Worm (Caenorhabditis elegans) whole organism, young adult: ENCODE results near the gene hsp-17.

Experiments used
- B0035.1 ChIP-seq: sonication (generic microtip); optimal IDR thresholded peaks from 2 replicates; lab custom pipeline; 2016; ENCODE audit warnings: missing genetic modification characterization, mild to moderate bottlenecking, missing compliant biosample characterization, missing genotype, missing genetic modification reagents
- D2030.7 ChIP-seq: fragments of 200-800 bp; sonication (Bioruptor generic); IDR thresholded peaks from 2 replicates; pipeline ENCODE4 v1.3.6; 2022; ENCODE audit warnings: missing genetic modification reagents, missing genetic modification characterization, missing compliant biosample characterization
- F33H1.4 ChIP-seq: fragments of 200-800 bp; sonication (Bioruptor generic); IDR thresholded peaks from 2 replicates; pipeline ENCODE4 v1.3.6; 2022; ENCODE audit warnings: missing genetic modification reagents, missing genetic modification characterization, missing compliant biosample characterization
- F39B2.1 ChIP-seq: fragments of 200-800 bp; sonication (Bioruptor generic); IDR thresholded peaks from 2 replicates; pipeline ENCODE4 v1.3.6; 2022; ENCODE audit warnings: missing genetic modification reagents, missing genetic modification characterization, missing compliant biosample characterization
- F49E8.2 ChIP-seq: sonication (generic microtip); optimal IDR thresholded peaks from 3 replicates; lab custom pipeline; 2017; ENCODE audit warnings: missing genetic modification characterization, mild to moderate bottlenecking, missing compliant biosample characterization, antibody characterized with exemption, moderate library complexity; ENCODE audit not compliant: insufficient read depth
- Y67H2A.10 ChIP-seq: fragments of 200-800 bp; sonication (Bioruptor generic); conservative IDR thresholded peaks from 2 replicates; pipeline ENCODE4 v1.3.6; 2022; ENCODE audit warnings: missing genetic modification reagents, missing genetic modification characterization, missing compliant biosample characterization
- atf-7 ChIP-seq: sonication (generic microtip); optimal IDR thresholded peaks from 2 replicates; lab custom pipeline; 2017; ENCODE audit warnings: mild to moderate bottlenecking, missing genetic modification characterization, missing compliant biosample characterization
- athp-1 ChIP-seq: sonication (generic microtip); optimal IDR thresholded peaks from 2 replicates; lab custom pipeline; 2017; ENCODE audit warnings: mild to moderate bottlenecking, missing genetic modification characterization, missing compliant biosample characterization
- attf-5 ChIP-seq: fragments of 200-800 bp; sonication (Bioruptor generic); optimal IDR thresholded peaks from 2 replicates; lab custom pipeline; 2018; ENCODE audit warnings: mild to moderate bottlenecking, missing genetic modification characterization, missing compliant biosample characterization
- attf-6 ChIP-seq: fragments of 200-800 bp; sonication (Bioruptor generic); IDR thresholded peaks from 2 replicates; pipeline ENCODE4 v1.3.6; 2022; ENCODE audit warnings: missing genetic modification reagents, missing genetic modification characterization, missing compliant biosample characterization
- bed-1 ChIP-seq: fragments of 200-800 bp; sonication (Bioruptor generic); IDR thresholded peaks from 2 replicates; pipeline ENCODE4 v1.3.6; 2022; ENCODE audit warnings: missing genetic modification reagents, missing genetic modification characterization, missing compliant biosample characterization
- cebp-1 ChIP-seq, 2 experiments: fragments of 200-800 bp in 1 of 2; sonication (Bioruptor generic) in 1 of 2; sonication (generic microtip) in 1 of 2; IDR thresholded peaks in 1 of 2; optimal IDR thresholded peaks in 1 of 2; 2 replicates each; pipeline versions ENCODE4 v1.3.6 to Lab custom; 2017 to 2022; ENCODE audit warnings: missing compliant biosample characterization in 2 of 2, missing genetic modification characterization in 2 of 2, mild to moderate bottlenecking in 1 of 2, missing genetic modification reagents in 1 of 2, moderate library complexity in 1 of 2
- hmg-1.2 ChIP-seq: fragments of 200-800 bp; sonication (Bioruptor generic); IDR thresholded peaks from 2 replicates; pipeline ENCODE4 v1.3.6; 2022; ENCODE audit warnings: missing genetic modification reagents, missing genetic modification characterization, missing compliant biosample characterization
- hsf-1 ChIP-seq: fragments of 200-800 bp; sonication (Bioruptor generic); IDR thresholded peaks from 2 replicates; pipeline ENCODE4 v1.3.6; 2022; ENCODE audit warnings: missing genetic modification reagents, missing genetic modification characterization, missing compliant biosample characterization
- lin-26 ChIP-seq: fragments of 200-800 bp; sonication (Bioruptor generic); IDR thresholded peaks from 2 replicates; pipeline ENCODE4 v1.3.6; 2022; ENCODE audit warnings: missing genetic modification reagents, missing genetic modification characterization, missing compliant biosample characterization
- lin-54 ChIP-seq: fragments of 200-800 bp; sonication (Bioruptor generic); optimal IDR thresholded peaks from 2 replicates; lab custom pipeline; 2018; ENCODE audit warnings: mild to moderate bottlenecking, missing genetic modification characterization, missing compliant biosample characterization
- lsl-1 ChIP-seq: fragments of 200-800 bp; sonication (Bioruptor generic); optimal IDR thresholded peaks from 2 replicates; lab custom pipeline; 2018; ENCODE audit warnings: mild to moderate bottlenecking, missing genetic modification characterization, moderate library complexity, missing compliant biosample characterization
- madf-8 ChIP-seq: fragments of 200-800 bp; sonication (Bioruptor generic); conservative IDR thresholded peaks from 2 replicates; pipeline ENCODE4 v1.3.6; 2022; ENCODE audit warnings: missing genetic modification reagents, missing genetic modification characterization, missing compliant biosample characterization
- nfyb-1 ChIP-seq: fragments of 200-800 bp; sonication (Bioruptor generic); IDR thresholded peaks from 2 replicates; pipeline ENCODE4 v1.3.6; 2022; ENCODE audit warnings: missing genetic modification reagents, missing genetic modification characterization, missing compliant biosample characterization
- nhr-80 ChIP-seq: sonication (generic microtip); optimal IDR thresholded peaks from 2 replicates; lab custom pipeline; 2016; ENCODE audit warnings: missing genetic modification characterization, missing compliant biosample characterization
- nhr-90 ChIP-seq: sonication (generic microtip); optimal IDR thresholded peaks from 2 replicates; lab custom pipeline; 2016; ENCODE audit warnings: missing genotype, mild to moderate bottlenecking, missing genetic modification characterization, missing compliant biosample characterization
- pbrm-1 ChIP-seq: fragments of 200-800 bp; sonication (Bioruptor generic); IDR thresholded peaks from 2 replicates; pipeline ENCODE4 v1.3.6; 2022; ENCODE audit warnings: missing genetic modification reagents, missing genetic modification characterization, missing compliant biosample characterization
- pha-4 ChIP-seq: fragments of 150-350 bp; sonication (generic microtip); optimal IDR thresholded peaks from 2 replicates; lab custom pipeline; 2014; ENCODE audit warnings: missing biosample characterization, missing genetic modification reagents, missing genetic modification characterization
- rec-8 ChIP-seq, 2 experiments: sonication (generic microtip); optimal IDR thresholded peaks; 2 replicates each; lab custom pipeline; 2016; ENCODE audit warnings: mild to moderate bottlenecking in 2 of 2, missing genetic modification characterization in 2 of 2, missing genetic modification reagents in 2 of 2, missing genotype in 2 of 2, missing biosample characterization in 1 of 2, missing compliant biosample characterization in 1 of 2, moderate library complexity in 1 of 2
- rpc-1 ChIP-seq, 2 experiments: fragments of 150-350 bp in 1 of 2; sonication (generic microtip) in 1 of 2; optimal IDR thresholded peaks; 2 replicates each; lab custom pipeline; 2014 to 2018; ENCODE audit warnings: missing biosample characterization in 1 of 2, missing genetic modification characterization in 1 of 2, missing genetic modification reagents in 1 of 2, missing genotype in 1 of 2
- snpc-3.4 ChIP-seq: sonication (generic microtip); optimal IDR thresholded peaks from 2 replicates; lab custom pipeline; 2017; ENCODE audit warnings: missing genetic modification characterization, mild to moderate bottlenecking, missing compliant biosample characterization, antibody characterized with exemption, moderate library complexity, missing genotype, missing genetic modification reagents
- snpc-4 ChIP-seq, 5 experiments: fragments of 150-350 bp in 1 of 5; sonication (generic microtip) in 4 of 5; optimal IDR thresholded peaks; 2 replicates each; lab custom pipeline; 2014 to 2018; ENCODE audit warnings: missing genetic modification characterization in 5 of 5, missing biosample characterization in 3 of 5, antibody characterized with exemption in 2 of 5, mild to moderate bottlenecking in 2 of 5, missing compliant biosample characterization in 2 of 5, missing genotype in 2 of 5, moderate library complexity in 2 of 5, missing genetic modification reagents in 1 of 5
- somi-1 ChIP-seq: fragments of 200-800 bp; sonication (Bioruptor generic); optimal IDR thresholded peaks from 2 replicates; lab custom pipeline; 2018; ENCODE audit warnings: mild to moderate bottlenecking, missing genetic modification characterization, missing compliant biosample characterization
- tlf-1 ChIP-seq: fragments of 200-800 bp; sonication (Bioruptor generic); optimal IDR thresholded peaks from 2 replicates; lab custom pipeline; 2018; ENCODE audit warnings: mild to moderate bottlenecking, missing genetic modification characterization, missing compliant biosample characterization
- unc-130 ChIP-seq: sonication (generic microtip); optimal IDR thresholded peaks from 2 replicates; lab custom pipeline; 2016; ENCODE audit warnings: missing genetic modification reagents, missing genetic modification characterization, missing compliant biosample characterization
- xnd-1 ChIP-seq: sonication (generic microtip); optimal IDR thresholded peaks from 2 replicates; lab custom pipeline; 2016; ENCODE audit warnings: missing genotype, missing genetic modification reagents, missing genetic modification characterization, missing compliant biosample characterization
- ztf-22 ChIP-seq: fragments of 200-800 bp; sonication (Bioruptor generic); optimal IDR thresholded peaks from 2 replicates; lab custom pipeline; 2018; ENCODE audit warnings: mild to moderate bottlenecking, missing genetic modification characterization, moderate library complexity, missing compliant biosample characterization

The hsp-17 gene

ce11 chrV:8431295-8431694 lies 45.6 kb upstream of the hsp-17 start (continued):
- TF ChIP-seq rpc-1 (optimal IDR thresholded peaks at IDR 0.05; lab: Kevin White, UChicago) = peak; percentile 20
- peak; percentile 51 for TF ChIP-seq rpc-1 (tag; optimal IDR thresholded peaks at IDR 0.05; lab: Kevin White, UChicago)

- peak; percentile 96 for TF ChIP-seq hmg-1.2
- TF ChIP-seq unc-130 (GFP tag; lab: Kevin White, UChicago) = no peak
These were observed 43.1 kb upstream of the hsp-17 start for ce11 chrV:8428585-8429414.

- TF ChIP-seq B0035.1 (tag; lab: Kevin White, UChicago) = no peak
- TF ChIP-seq nhr-80 (tag; lab: Kevin White, UChicago) = peak; percentile 81
- TF ChIP-seq F39B2.1 (GFP tag; lab: Robert Waterston, UW) = no peak
- no peak for TF ChIP-seq cebp-1 (GFP tag; IDR thresholded peaks at IDR 0.05; lab: Robert Waterston, UW)
- peak; percentile 53 for TF ChIP-seq cebp-1 (tag; optimal IDR thresholded peaks at IDR 0.05; lab: Kevin White, UChicago)
These were observed 41.2 kb upstream of the hsp-17 start for ce11 chrV:8426741-8427457.

- peak; percentile 56; the same call in 1 of the 2 replicates for TF ChIP-seq hsf-1
- TF ChIP-seq Y67H2A.10 (GFP tag; lab: Robert Waterston, UW) = no peak
- TF ChIP-seq hmg-1.2 = peak; percentile 38; the same call in 1 of the 2 replicates
- TF ChIP-seq rpc-1 (optimal IDR thresholded peaks at IDR 0.05; lab: Kevin White, UChicago) = peak; percentile 25
- no peak for TF ChIP-seq rpc-1 (tag; optimal IDR thresholded peaks at IDR 0.05; lab: Kevin White, UChicago)
- no peak for TF ChIP-seq nhr-90 (tag; lab: Kevin White, UChicago)
These were observed 40.5 kb upstream of the hsp-17 start for ce11 chrV:8426210-8426609.

ce11 chrV:8424840-8425814 lies 39.4 kb upstream of the hsp-17 start:
- peak; percentile 55 for TF ChIP-seq pha-4 (tag; lab: Kevin White, UChicago)
- no peak for TF ChIP-seq bed-1 (GFP tag; lab: Robert Waterston, UW)
- 0 out of 2 replicates have a peak, but pooled peaks have one; percentile 8 for TF ChIP-seq pbrm-1
- TF ChIP-seq F33H1.4 (GFP tag; lab: Robert Waterston, UW) = peak; percentile 86
- TF ChIP-seq madf-8 (GFP tag; lab: Robert Waterston, UW) = peak; percentile 64
- TF ChIP-seq xnd-1 (tag; lab: Kevin White, UChicago) = peak; percentile 79
- TF ChIP-seq lsl-1 (GFP tag; lab: Kevin White, UChicago) = peak; percentile 96
- no peak for TF ChIP-seq tlf-1 (GFP tag; lab: Kevin White, UChicago)
- TF ChIP-seq nhr-90 (tag; lab: Kevin White, UChicago) = peak; percentile 9
- no peak for TF ChIP-seq snpc-4 (GFP tag; optimal IDR thresholded peaks at IDR 0.05; lab: Kevin White, UChicago)
- peak in 3 of 4 experiments; percentile 42 to 69 (median 65) for TF ChIP-seq snpc-4 (tag; optimal IDR thresholded peaks at IDR 0.05; lab: Kevin White, UChicago)
- TF ChIP-seq lin-26 (GFP tag; lab: Robert Waterston, UW) = peak; percentile 48; the same call in 1 of the 2 replicates
- TF ChIP-seq nfyb-1 (GFP tag; lab: Robert Waterston, UW) = no peak
- TF ChIP-seq cebp-1 (GFP tag; IDR thresholded peaks at IDR 0.05; lab: Robert Waterston, UW) = peak; percentile 30; the same call in 1 of the 2 replicates
- peak; percentile 62 for TF ChIP-seq cebp-1 (tag; optimal IDR thresholded peaks at IDR 0.05; lab: Kevin White, UChicago)
- no peak for TF ChIP-seq attf-6 (GFP tag; lab: Robert Waterston, UW)
- peak; percentile 32 for TF ChIP-seq ztf-22 (GFP tag; lab: Kevin White, UChicago)
- peak; percentile 52 for TF ChIP-seq lin-54 (GFP tag; lab: Kevin White, UChicago)
- no peak for TF ChIP-seq athp-1 (tag; lab: Kevin White, UChicago)
- no peak for TF ChIP-seq D2030.7
- peak; percentile 42 for TF ChIP-seq snpc-3.4 (tag; lab: Kevin White, UChicago)
- TF ChIP-seq atf-7 = peak; percentile 20
- peak; percentile 31 for TF ChIP-seq F49E8.2 (tag; lab: Kevin White, UChicago)
- no peak for TF ChIP-seq somi-1 (GFP tag; lab: Kevin White, UChicago)
- no peak for TF ChIP-seq rec-8 (tag; optimal IDR thresholded peaks at IDR 0.05; lab: Kevin White, UChicago)
- no peak for TF ChIP-seq attf-5 (GFP tag; lab: Kevin White, UChicago)
- TF ChIP-seq nhr-80 (tag; lab: Kevin White, UChicago) = peak; percentile 94
